Worm (Caenorhabditis elegans) whole organism, young adult: ENCODE data around the gene T24F1.7.

ENCODE experiments used
- C17E4.6 ChIP-seq: fragments of 200-800 bp; sonication (Bioruptor generic); IDR thresholded peaks from 2 replicates; pipeline ENCODE4 v1.3.6; 2022; ENCODE audit warnings: missing genetic modification reagents, missing genetic modification characterization, missing compliant biosample characterization
- T26A5.8 ChIP-seq: sonication (generic microtip); optimal IDR thresholded peaks from 2 replicates; lab custom pipeline; 2016; ENCODE audit warnings: missing genetic modification characterization, missing compliant biosample characterization
- atf-7 ChIP-seq: sonication (generic microtip); optimal IDR thresholded peaks from 2 replicates; lab custom pipeline; 2017; ENCODE audit warnings: mild to moderate bottlenecking, missing genetic modification characterization, missing compliant biosample characterization
- cebp-1 ChIP-seq, 2 experiments: fragments of 200-800 bp in 1 of 2; sonication (Bioruptor generic) in 1 of 2; sonication (generic microtip) in 1 of 2; IDR thresholded peaks in 1 of 2; optimal IDR thresholded peaks in 1 of 2; 2 replicates each; pipeline versions ENCODE4 v1.3.6 to Lab custom; 2017 to 2022; ENCODE audit warnings: missing compliant biosample characterization in 2 of 2, missing genetic modification characterization in 2 of 2, mild to moderate bottlenecking in 1 of 2, missing genetic modification reagents in 1 of 2, moderate library complexity in 1 of 2
- chd-7 ChIP-seq: sonication (generic microtip); optimal IDR thresholded peaks from 2 replicates; lab custom pipeline; 2016; ENCODE audit warnings: mild to moderate bottlenecking, missing genetic modification characterization, moderate library complexity, missing compliant biosample characterization
- dpl-1 ChIP-seq: fragments of 150-350 bp; optimal IDR thresholded peaks from 2 replicates; lab custom pipeline; 2014; ENCODE audit warnings: missing biosample characterization, missing genetic modification reagents, missing genetic modification characterization
- lin-35 ChIP-seq, 3 experiments: fragments of 150-350 bp in 2 of 3; sonication (generic microtip) in 1 of 3; optimal IDR thresholded peaks; 2 replicates each; lab custom pipeline; 2014 to 2018; ENCODE audit warnings: missing biosample characterization in 3 of 3, missing genetic modification characterization in 3 of 3, missing genetic modification reagents in 3 of 3
- lin-40 ChIP-seq: sonication (generic microtip); optimal IDR thresholded peaks from 2 replicates; lab custom pipeline; 2016; ENCODE audit warnings: missing genetic modification characterization, mild to moderate bottlenecking, missing compliant biosample characterization, missing genotype, missing genetic modification reagents
- nfya-1 ChIP-seq: sonication (generic microtip); optimal IDR thresholded peaks from 2 replicates; lab custom pipeline; 2017; ENCODE audit warnings: antibody characterized with exemption, missing compliant biosample characterization, missing genetic modification characterization, borderline replicate concordance; ENCODE audit not compliant: insufficient read depth
- sea-2 ChIP-seq: fragments of 200-800 bp; sonication (Bioruptor generic); IDR thresholded peaks from 2 replicates; pipeline ENCODE4 v1.3.6; 2022; ENCODE audit warnings: missing genetic modification characterization, missing compliant biosample characterization
- snpc-1.3 ChIP-seq: sonication (generic microtip); optimal IDR thresholded peaks from 2 replicates; lab custom pipeline; 2017; ENCODE audit warnings: missing genetic modification characterization, mild to moderate bottlenecking, missing compliant biosample characterization, antibody characterized with exemption, moderate library complexity, missing genotype, missing genetic modification reagents; ENCODE audit not compliant: insufficient read depth
- tbp1 ChIP-seq: fragments of 200-800 bp; sonication (Bioruptor generic); optimal IDR thresholded peaks from 2 replicates; lab custom pipeline; 2018; ENCODE audit warnings: mild to moderate bottlenecking, missing genetic modification characterization, missing compliant biosample characterization
- unc-62 ChIP-seq: fragments of 150-350 bp; optimal IDR thresholded peaks from 2 replicates; lab custom pipeline; 2014; ENCODE audit warnings: missing biosample characterization, missing genetic modification reagents, missing genetic modification characterization
- zfh-2 ChIP-seq: fragments of 200-800 bp; sonication (Bioruptor generic); conservative IDR thresholded peaks from 2 replicates; pipeline ENCODE4 v1.3.6; 2022; ENCODE audit warnings: missing genetic modification reagents, missing genetic modification characterization, missing compliant biosample characterization

DNA sequence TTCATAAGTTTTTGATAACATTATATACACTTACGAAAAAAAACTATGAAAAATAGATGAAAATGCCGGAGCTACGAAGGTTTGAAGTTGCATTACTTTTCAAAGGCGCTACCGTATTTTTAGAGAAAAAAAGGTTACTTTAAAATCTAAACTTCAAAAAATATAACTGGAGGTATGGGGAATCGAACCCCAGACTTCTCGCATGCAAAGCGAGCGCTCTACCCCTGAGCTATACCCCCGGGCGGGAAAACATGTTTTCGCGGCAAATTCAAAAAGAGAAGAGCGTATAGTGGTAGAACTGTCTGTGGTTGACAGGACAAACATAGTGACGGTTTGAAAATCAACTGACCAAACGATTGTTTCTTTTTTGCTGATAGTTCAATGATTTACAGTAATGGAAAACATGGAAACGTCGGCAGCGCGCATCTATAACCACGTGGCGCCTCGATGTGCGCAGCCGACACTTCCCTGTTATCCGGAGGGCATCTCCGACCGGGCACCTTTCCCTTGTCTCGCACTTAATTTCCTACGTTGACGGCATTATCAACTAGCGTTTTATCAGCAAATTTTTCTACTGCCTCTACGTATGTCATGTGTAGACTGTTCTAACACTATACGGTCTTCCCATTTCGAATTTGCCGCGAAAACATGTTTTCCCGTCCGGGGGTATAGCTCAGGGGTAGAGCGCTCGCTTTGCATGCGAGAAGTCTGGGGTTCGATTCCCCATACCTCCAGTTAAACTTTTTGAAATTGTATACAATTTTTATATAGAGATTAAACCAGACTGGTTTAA, 21.7 kb downstream of the T24F1.7 start:
- TF ChIP-seq lin-35 (GFP tag; optimal IDR thresholded peaks at IDR 0.05; lab: Kevin White, UChicago) (no peak), unc-62 (no peak), tbp1 (peak; percentile 85), nfya-1 (tag; lab: Kevin White, UChicago) (no peak), snpc-1.3 (peak; percentile 61), chd-7 (no peak), atf-7 (tag; lab: Kevin White, UChicago) (no peak), dpl-1 (GFP tag; lab: Kevin White, UChicago) (no peak), zfh-2 (GFP tag; lab: Robert Waterston, UW) (peak; percentile 37; the same call in 1 of the 2 replicates), C17E4.6 (no peak), cebp-1 (GFP tag; IDR thresholded peaks at IDR 0.05; lab: Robert Waterston, UW) (no peak), cebp-1 (tag; optimal IDR thresholded peaks at IDR 0.05; lab: Kevin White, UChicago) (no peak), T26A5.8 (tag; lab: Kevin White, UChicago) (no peak), sea-2 (GFP tag; lab: Robert Waterston, UW) (no peak), lin-40 (tag; lab: Kevin White, UChicago) (peak; percentile 7)
